Worm (Caenorhabditis elegans): Measurements from ENCODE around the gene far-4.

Gene far-4

ce11 chrV:13022265-13022664, 22.8 kb upstream of the far-4 start:
- TF ChIP-seq tra-4 (tag; optimal IDR thresholded peaks at IDR 0.05) (no peak), hnd-1 (tag; optimal IDR thresholded peaks at IDR 0.05) (no peak), tbx-11 (GFP tag; IDR thresholded peaks at IDR 0.05) (no peak), hmbx-1 (tag; optimal IDR thresholded peaks at IDR 0.05) (no peak), pes-1 (GFP tag; IDR thresholded peaks at IDR 0.05) (no peak), F13C5.2 (tag; optimal IDR thresholded peaks at IDR 0.05) (no peak), sea-1 (GFP tag; conservative IDR thresholded peaks at IDR 0.05) (no peak), ceh-13 (GFP tag; optimal IDR thresholded peaks at IDR 0.05) (no peak), ama-1 (optimal IDR thresholded peaks at IDR 0.05) (no peak), aly-1 (tag; optimal IDR thresholded peaks at IDR 0.05) (no peak), ceh-36 (tag; optimal IDR thresholded peaks at IDR 0.05) (no peak), flt-1 (GFP tag; IDR thresholded peaks at IDR 0.05) (no peak), ets-7 (tag; optimal IDR thresholded peaks at IDR 0.05) (no peak), B0310.2 (tag; optimal IDR thresholded peaks at IDR 0.05) (no peak), hmg-4 (GFP tag; optimal IDR thresholded peaks at IDR 0.05) (no peak), scrt-1 (GFP tag; IDR thresholded peaks at IDR 0.05) (no peak), tbx-37 (GFP tag; conservative IDR thresholded peaks at IDR 0.05) (no peak)

- TF ChIP-seq ets-7 (tag; optimal IDR thresholded peaks at IDR 0.05): no peak
- no peak for TF ChIP-seq tbx-11 (GFP tag; IDR thresholded peaks at IDR 0.05)
- no peak for TF ChIP-seq scrt-1 (GFP tag; IDR thresholded peaks at IDR 0.05)
- TF ChIP-seq tra-4 (tag; optimal IDR thresholded peaks at IDR 0.05): no peak
- TF ChIP-seq tbx-37 (GFP tag; conservative IDR thresholded peaks at IDR 0.05): no peak
- TF ChIP-seq aly-1 (tag; optimal IDR thresholded peaks at IDR 0.05): no peak
- no peak for TF ChIP-seq hnd-1 (tag; optimal IDR thresholded peaks at IDR 0.05)
- TF ChIP-seq pes-1 (GFP tag; IDR thresholded peaks at IDR 0.05): no peak
- no peak for TF ChIP-seq ceh-36 (tag; optimal IDR thresholded peaks at IDR 0.05)
- TF ChIP-seq F13C5.2 (tag; optimal IDR thresholded peaks at IDR 0.05): no peak
- no peak for TF ChIP-seq hmbx-1 (tag; optimal IDR thresholded peaks at IDR 0.05)
These were observed 22.1 kb upstream of the far-4 start for ce11 chrV:13021540-13021939.

DNA sequence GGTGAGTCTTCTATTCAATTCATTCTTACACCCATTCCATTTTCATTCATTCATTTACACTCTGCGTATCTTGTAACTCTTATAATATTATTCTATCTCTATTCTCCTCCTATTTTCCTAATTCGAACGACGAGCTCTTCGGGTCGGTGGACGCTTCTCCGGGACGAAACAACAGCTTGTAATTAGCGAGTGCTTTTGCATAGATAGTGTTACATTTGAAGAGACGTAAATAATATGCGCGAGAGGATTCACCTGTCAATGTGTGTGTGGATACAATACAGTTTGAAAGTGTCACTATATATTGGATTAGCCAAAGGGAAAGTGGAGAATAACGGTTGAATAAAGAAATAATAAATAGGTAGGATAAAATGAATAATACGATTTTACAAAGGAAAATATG, 21.2 kb upstream of the far-4 start:
- no peak for TF ChIP-seq ceh-36 (tag; optimal IDR thresholded peaks at IDR 0.05)
- TF ChIP-seq hnd-1 (tag; optimal IDR thresholded peaks at IDR 0.05): no peak
- no peak for TF ChIP-seq tbx-37 (GFP tag; conservative IDR thresholded peaks at IDR 0.05)
- TF ChIP-seq F13C5.2 (tag; optimal IDR thresholded peaks at IDR 0.05): no peak
- no peak for TF ChIP-seq hmg-4 (GFP tag; optimal IDR thresholded peaks at IDR 0.05)
- TF ChIP-seq scrt-1 (GFP tag; IDR thresholded peaks at IDR 0.05): no peak
- TF ChIP-seq hmbx-1 (tag; optimal IDR thresholded peaks at IDR 0.05): no peak
- TF ChIP-seq aly-1 (tag; optimal IDR thresholded peaks at IDR 0.05): no peak
- no peak for TF ChIP-seq B0310.2 (tag; optimal IDR thresholded peaks at IDR 0.05)
- no peak for TF ChIP-seq pes-1 (GFP tag; IDR thresholded peaks at IDR 0.05)
- no peak for TF ChIP-seq ama-1 (optimal IDR thresholded peaks at IDR 0.05)
- TF ChIP-seq tbx-11 (GFP tag; IDR thresholded peaks at IDR 0.05): no peak
- no peak for TF ChIP-seq sea-1 (GFP tag; conservative IDR thresholded peaks at IDR 0.05)
- TF ChIP-seq ceh-13 (GFP tag; optimal IDR thresholded peaks at IDR 0.05): no peak
- TF ChIP-seq tra-4 (tag; optimal IDR thresholded peaks at IDR 0.05): no peak

DNA sequence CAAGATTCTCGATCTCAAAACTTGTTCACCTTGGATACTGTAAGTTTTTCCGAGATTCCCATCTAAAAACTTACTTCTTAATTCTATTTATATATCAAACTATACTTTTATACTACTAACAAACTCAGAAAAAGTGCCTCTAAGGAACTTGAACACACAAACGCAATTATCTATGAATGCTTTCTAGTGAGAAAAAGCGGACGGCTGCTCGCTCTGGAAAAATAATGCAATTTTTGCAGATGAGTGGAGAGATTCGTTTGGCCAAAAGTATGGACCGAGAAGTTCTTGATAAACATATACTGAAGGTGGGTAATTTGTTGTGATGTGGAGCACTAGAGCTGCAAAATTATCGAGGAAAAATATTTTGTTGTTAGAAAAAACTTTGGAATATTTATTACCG, 20.6 kb upstream of the far-4 start:
- no peak for TF ChIP-seq ceh-36 (tag; optimal IDR thresholded peaks at IDR 0.05)
- TF ChIP-seq pes-1 (GFP tag; IDR thresholded peaks at IDR 0.05): no peak
- no peak for TF ChIP-seq hmg-4 (GFP tag; optimal IDR thresholded peaks at IDR 0.05)
- no peak for TF ChIP-seq tbx-11 (GFP tag; IDR thresholded peaks at IDR 0.05)
- no peak for TF ChIP-seq tbx-37 (GFP tag; conservative IDR thresholded peaks at IDR 0.05)
- TF ChIP-seq ets-7 (tag; optimal IDR thresholded peaks at IDR 0.05): no peak
- TF ChIP-seq hnd-1 (tag; optimal IDR thresholded peaks at IDR 0.05): no peak
- TF ChIP-seq tra-4 (tag; optimal IDR thresholded peaks at IDR 0.05): no peak
- TF ChIP-seq F13C5.2 (tag; optimal IDR thresholded peaks at IDR 0.05): no peak
- no peak for TF ChIP-seq flt-1 (GFP tag; IDR thresholded peaks at IDR 0.05)
- no peak for TF ChIP-seq sea-1 (GFP tag; conservative IDR thresholded peaks at IDR 0.05)
- no peak for TF ChIP-seq hmbx-1 (tag; optimal IDR thresholded peaks at IDR 0.05)
- TF ChIP-seq aly-1 (tag; optimal IDR thresholded peaks at IDR 0.05): no peak
- no peak for TF ChIP-seq ceh-13 (GFP tag; optimal IDR thresholded peaks at IDR 0.05)
- TF ChIP-seq B0310.2 (tag; optimal IDR thresholded peaks at IDR 0.05): no peak
- TF ChIP-seq scrt-1 (GFP tag; IDR thresholded peaks at IDR 0.05): no peak
- no peak for TF ChIP-seq ama-1 (optimal IDR thresholded peaks at IDR 0.05)

DNA sequence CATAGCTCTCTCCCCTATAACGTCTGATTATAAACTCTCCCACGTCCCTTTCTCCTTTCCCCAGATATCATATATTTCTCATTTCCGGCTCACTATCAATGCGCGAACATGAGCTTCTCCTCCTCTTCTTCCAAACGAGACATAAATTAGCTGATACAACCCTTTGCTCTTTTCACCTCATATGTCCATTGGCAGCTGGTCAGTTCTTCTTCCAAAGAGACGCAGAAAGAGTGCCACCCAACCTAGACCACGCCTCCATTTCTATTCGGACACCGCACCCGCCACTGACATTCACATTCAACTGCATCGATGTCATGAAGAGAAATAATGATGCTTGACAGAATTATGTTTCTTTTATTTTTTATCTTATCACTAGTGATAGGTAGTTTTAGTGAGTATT, 19.3 kb upstream of the far-4 start, which contains the start of gene fmi-1:
Gene fmi-1, plus strand, starts transcription at position 301 of the 400 bp plus-strand sequence.
- TF ChIP-seq ama-1 (optimal IDR thresholded peaks at IDR 0.05): no peak
- no peak for TF ChIP-seq hnd-1 (tag; optimal IDR thresholded peaks at IDR 0.05)
- no peak for TF ChIP-seq ceh-13 (GFP tag; optimal IDR thresholded peaks at IDR 0.05)
- TF ChIP-seq hmg-4 (GFP tag; optimal IDR thresholded peaks at IDR 0.05): no peak
- no peak for TF ChIP-seq F13C5.2 (tag; optimal IDR thresholded peaks at IDR 0.05)
- no peak for TF ChIP-seq B0310.2 (tag; optimal IDR thresholded peaks at IDR 0.05)
- TF ChIP-seq sea-1 (GFP tag; conservative IDR thresholded peaks at IDR 0.05): no peak
- TF ChIP-seq hmbx-1 (tag; optimal IDR thresholded peaks at IDR 0.05): no peak
- TF ChIP-seq aly-1 (tag; optimal IDR thresholded peaks at IDR 0.05): no peak
- no peak for TF ChIP-seq scrt-1 (GFP tag; IDR thresholded peaks at IDR 0.05)
- TF ChIP-seq ets-7 (tag; optimal IDR thresholded peaks at IDR 0.05): no peak
- TF ChIP-seq pes-1 (GFP tag; IDR thresholded peaks at IDR 0.05): no peak
- TF ChIP-seq tbx-37 (GFP tag; conservative IDR thresholded peaks at IDR 0.05): no peak
- TF ChIP-seq ceh-36 (tag; optimal IDR thresholded peaks at IDR 0.05): no peak
- no peak for TF ChIP-seq flt-1 (GFP tag; IDR thresholded peaks at IDR 0.05)

DNA sequence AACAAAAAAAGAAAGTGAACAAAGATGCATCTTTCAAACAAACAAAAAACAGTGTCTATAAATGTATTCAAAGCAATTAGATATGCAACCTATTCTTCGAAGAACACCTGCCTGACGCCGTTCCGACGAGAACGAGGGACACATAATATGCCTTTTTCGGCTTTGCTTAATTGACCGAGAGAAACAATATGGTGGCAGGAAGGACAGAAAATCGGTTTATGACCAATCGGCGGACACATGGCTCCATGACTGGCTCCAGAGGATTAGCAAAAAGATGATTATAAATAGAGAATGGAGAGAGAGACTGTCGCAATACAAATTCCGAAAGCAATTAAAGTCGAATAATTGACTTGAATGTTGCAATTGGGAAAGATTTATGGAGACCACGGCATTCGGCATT, 18.8 kb upstream of the far-4 start:
- TF ChIP-seq tra-4 (tag; optimal IDR thresholded peaks at IDR 0.05) (no peak), hnd-1 (tag; optimal IDR thresholded peaks at IDR 0.05) (no peak), aly-1 (tag; optimal IDR thresholded peaks at IDR 0.05) (no peak), tbx-11 (GFP tag; IDR thresholded peaks at IDR 0.05) (no peak), ceh-13 (GFP tag; optimal IDR thresholded peaks at IDR 0.05) (no peak), hmbx-1 (tag; optimal IDR thresholded peaks at IDR 0.05) (no peak), sea-1 (GFP tag; conservative IDR thresholded peaks at IDR 0.05) (no peak), ceh-36 (tag; optimal IDR thresholded peaks at IDR 0.05) (no peak), tbx-37 (GFP tag; conservative IDR thresholded peaks at IDR 0.05) (no peak), pes-1 (GFP tag; IDR thresholded peaks at IDR 0.05) (no peak)

- TF ChIP-seq flt-1 (GFP tag; IDR thresholded peaks at IDR 0.05) (no peak), ama-1 (optimal IDR thresholded peaks at IDR 0.05) (no peak), hmbx-1 (tag; optimal IDR thresholded peaks at IDR 0.05) (no peak), B0310.2 (tag; optimal IDR thresholded peaks at IDR 0.05) (no peak)
These were observed 14.4 kb upstream of the far-4 start, which contains the start of gene F15B9.6 for ce11 chrV:13013844-13014243. TSS of gene F15B9.6 (plus strand) at chrV:13014144.

All from whole organism, early embryonic.